Fruit fly (Drosophila melanogaster) whole organism, embryonic: ENCODE results near the gene CG15209.

ENCODE experiments used
- BEAF-32 ChIP-seq: fragments of 200-800 bp; sonication (Bioruptor generic); optimal IDR thresholded peaks from 3 replicates; lab custom pipeline; 2017; ENCODE audit warnings: missing biosample characterization, missing genetic modification characterization, mild to moderate bottlenecking, moderate library complexity, missing genetic modification reagents
- CG10979 ChIP-seq: fragments of 200-800 bp; sonication (Bioruptor generic); optimal IDR thresholded peaks from 2 replicates; lab custom pipeline; 2018; ENCODE audit warnings: missing biosample characterization, mild to moderate bottlenecking, missing genetic modification characterization, moderate library complexity
- CG11093 ChIP-seq: fragments of 200-800 bp; sonication (Bioruptor generic); IDR thresholded peaks from 3 replicates; pipeline ENCODE4 v1.3.6; 2022; ENCODE audit warnings: missing biosample characterization, missing genetic modification characterization
- CG1233 ChIP-seq: fragments of 200-800 bp; sonication (Bioruptor generic); optimal IDR thresholded peaks from 4 replicates; lab custom pipeline; 2018; ENCODE audit warnings: missing biosample characterization, mild to moderate bottlenecking, missing genetic modification characterization
- CG13296 ChIP-seq: fragments of 200-800 bp; sonication (Bioruptor generic); optimal IDR thresholded peaks from 3 replicates; lab custom pipeline; 2018; ENCODE audit warnings: missing biosample characterization, mild to moderate bottlenecking, missing genetic modification characterization
- CG18476 ChIP-seq: fragments of 200-800 bp; sonication (Bioruptor generic); optimal IDR thresholded peaks from 2 replicates; lab custom pipeline; 2016; ENCODE audit warnings: missing biosample characterization, mild to moderate bottlenecking, missing genetic modification characterization
- CG2678 ChIP-seq: fragments of 200-800 bp; sonication (Bioruptor generic); optimal IDR thresholded peaks from 3 replicates; lab custom pipeline; 2019; ENCODE audit warnings: missing biosample characterization, mild to moderate bottlenecking, missing genetic modification characterization, moderate library complexity
- CG30403 ChIP-seq: fragments of 200-800 bp; sonication (Bioruptor generic); optimal IDR thresholded peaks from 3 replicates; lab custom pipeline; 2016; ENCODE audit warnings: missing biosample characterization, missing genetic modification characterization
- CG31224 ChIP-seq: fragments of 200-800 bp; sonication (Bioruptor generic); IDR thresholded peaks from 2 replicates; pipeline ENCODE4 v1.3.6; 2022; ENCODE audit warnings: missing biosample characterization, missing genetic modification characterization
- CG32532 ChIP-seq: fragments of 200-800 bp; sonication (Bioruptor generic); IDR thresholded peaks from 2 replicates; pipeline ENCODE4 v1.3.6; 2022; ENCODE audit warnings: missing biosample characterization, missing genetic modification characterization
- CG4617 ChIP-seq: fragments of 200-800 bp; sonication (Bioruptor generic); optimal IDR thresholded peaks from 3 replicates; lab custom pipeline; 2016; ENCODE audit warnings: missing biosample characterization, missing genetic modification characterization, borderline replicate concordance
- CG7987 ChIP-seq: fragments of 200-800 bp; sonication (Bioruptor generic); optimal IDR thresholded peaks from 2 replicates; lab custom pipeline; 2018; ENCODE audit warnings: missing biosample characterization, mild to moderate bottlenecking, missing genetic modification characterization, moderate library complexity
- CG8359 ChIP-seq: fragments of 200-800 bp; sonication (Bioruptor generic); optimal IDR thresholded peaks from 2 replicates; lab custom pipeline; 2017; ENCODE audit warnings: missing biosample characterization, mild to moderate bottlenecking, missing genetic modification characterization, borderline replicate concordance
- CG8388 ChIP-seq: fragments of 200-800 bp; sonication (Bioruptor generic); optimal IDR thresholded peaks from 2 replicates; lab custom pipeline; 2019; ENCODE audit warnings: missing biosample characterization, mild to moderate bottlenecking, missing genetic modification characterization, moderate library complexity
- CG8924 ChIP-seq: fragments of 200-800 bp; optimal IDR thresholded peaks from 3 replicates; lab custom pipeline; 2019; ENCODE audit warnings: missing biosample characterization, mild to moderate bottlenecking, missing genetic modification characterization, moderate library complexity
- CTCF ChIP-seq: fragments of 200-800 bp; sonication (Bioruptor generic); optimal IDR thresholded peaks from 2 replicates; lab custom pipeline; 2017; ENCODE audit warnings: missing biosample characterization, mild to moderate bottlenecking, missing genetic modification characterization, moderate library complexity
- CrebB ChIP-seq: fragments of 200-800 bp; sonication (Bioruptor generic); optimal IDR thresholded peaks from 3 replicates; lab custom pipeline; 2018; ENCODE audit warnings: missing biosample characterization, mild to moderate bottlenecking, missing genetic modification characterization
- Dek ChIP-seq: fragments of 200-800 bp; sonication (Bioruptor generic); optimal IDR thresholded peaks from 3 replicates; lab custom pipeline; 2019; ENCODE audit warnings: missing biosample characterization, mild to moderate bottlenecking, missing genetic modification characterization, moderate library complexity
- Ets65A ChIP-seq: fragments of 200-800 bp; sonication (Bioruptor generic); peaks from one replicate; lab custom pipeline; 2016; ENCODE audit warnings: missing biosample characterization, missing genetic modification characterization
- Fer1 ChIP-seq: fragments of 200-800 bp; sonication (Bioruptor generic); optimal IDR thresholded peaks from 2 replicates; lab custom pipeline; 2017; ENCODE audit warnings: missing biosample characterization, mild to moderate bottlenecking, missing genetic modification characterization
- GATAe ChIP-seq: fragments of 200-800 bp; sonication (Bioruptor generic); conservative IDR thresholded peaks from 2 replicates; pipeline ENCODE4 v1.3.6; 2022; ENCODE audit warnings: missing biosample characterization, missing genetic modification characterization
- Hmx ChIP-seq: fragments of 200-800 bp; sonication (Bioruptor generic); optimal IDR thresholded peaks from 2 replicates; lab custom pipeline; 2016; ENCODE audit warnings: missing biosample characterization, missing genetic modification characterization
- Jarid2 ChIP-seq: fragments of 200-800 bp; sonication (Bioruptor generic); optimal IDR thresholded peaks from 3 replicates; lab custom pipeline; 2017; ENCODE audit warnings: mild to moderate bottlenecking, missing biosample characterization, missing genetic modification reagents, missing genetic modification characterization
- Mes4 ChIP-seq: fragments of 200-800 bp; sonication (Bioruptor generic); optimal IDR thresholded peaks from 2 replicates; lab custom pipeline; 2016; ENCODE audit warnings: missing biosample characterization, missing genetic modification characterization
- Scr ChIP-seq: fragments of 200-800 bp; sonication (Bioruptor generic); IDR thresholded peaks from 2 replicates; pipeline ENCODE4 v1.3.6; 2022; ENCODE audit warnings: missing biosample characterization, missing genetic modification characterization; ENCODE audit not compliant: partially characterized antibody
- Taf1 ChIP-seq: fragments of 200-800 bp; sonication (Bioruptor generic); IDR thresholded peaks from 2 replicates; pipeline ENCODE4 v1.3.6; 2022; ENCODE audit warnings: missing biosample characterization, missing genetic modification characterization
- Trl ChIP-seq, 3 experiments: fragments of >200 bp in 2 of 3; fragments of 200-800 bp in 1 of 3; sonication (Bioruptor generic) in 1 of 3; optimal IDR thresholded peaks; 2 replicates in 1 of 3; 3 replicates in 2 of 3; lab custom pipeline; 2016 to 2017; ENCODE audit warnings: missing biosample characterization in 1 of 3, missing genetic modification characterization in 1 of 3
- ac ChIP-seq: fragments of 200-800 bp; sonication (Bioruptor generic); optimal IDR thresholded peaks from 3 replicates; lab custom pipeline; 2017; ENCODE audit warnings: missing biosample characterization, mild to moderate bottlenecking, missing genetic modification characterization
- al ChIP-seq: fragments of 200-800 bp; sonication (Bioruptor generic); IDR thresholded peaks from 2 replicates; pipeline ENCODE4 v1.3.6; 2022; ENCODE audit warnings: missing biosample characterization, missing genetic modification characterization
- cas ChIP-seq: fragments of 200-800 bp; sonication (Bioruptor generic); IDR thresholded peaks from 2 replicates; pipeline ENCODE4 v1.3.6; 2022; ENCODE audit warnings: missing biosample characterization, missing genetic modification characterization
- chif ChIP-seq, 2 experiments: fragments of 200-800 bp; sonication (Bioruptor generic); optimal IDR thresholded peaks; 3 replicates each; lab custom pipeline; 2016; ENCODE audit warnings: missing biosample characterization in 2 of 2, missing genetic modification characterization in 2 of 2
- dmrt99B ChIP-seq: fragments of 200-800 bp; sonication (Bioruptor generic); optimal IDR thresholded peaks from 2 replicates; lab custom pipeline; 2018; ENCODE audit warnings: missing biosample characterization, mild to moderate bottlenecking, missing genetic modification characterization, moderate library complexity
- ewg ChIP-seq: fragments of 200-800 bp; sonication (Bioruptor generic); optimal IDR thresholded peaks from 3 replicates; lab custom pipeline; 2017; ENCODE audit warnings: mild to moderate bottlenecking, missing biosample characterization, missing genetic modification reagents, missing genetic modification characterization
- gro ChIP-seq: fragments of 200-800 bp; sonication (Bioruptor generic); optimal IDR thresholded peaks from 2 replicates; lab custom pipeline; 2016; ENCODE audit warnings: missing biosample characterization, missing genetic modification characterization
- gsb ChIP-seq: fragments of 200-800 bp; sonication (Bioruptor generic); IDR thresholded peaks from 2 replicates; pipeline ENCODE4 v1.3.6; 2022; ENCODE audit warnings: missing biosample characterization, missing genetic modification characterization
- jigr1 ChIP-seq: fragments of 200-800 bp; sonication (Bioruptor generic); IDR thresholded peaks from 3 replicates; pipeline ENCODE4 v1.3.6; 2022; ENCODE audit warnings: missing biosample characterization, missing genetic modification characterization
- org-1 ChIP-seq: fragments of 200-800 bp; sonication (Bioruptor generic); optimal IDR thresholded peaks from 2 replicates; lab custom pipeline; 2017; ENCODE audit warnings: missing biosample characterization, missing genetic modification characterization
- p53 ChIP-seq: fragments of 200-800 bp; sonication (Bioruptor generic); optimal IDR thresholded peaks from 2 replicates; lab custom pipeline; 2016; ENCODE audit warnings: missing biosample characterization, missing genetic modification characterization
- peb ChIP-seq: fragments of 200-800 bp; sonication (Bioruptor generic); IDR thresholded peaks from 2 replicates; pipeline ENCODE4 v1.3.6; 2022; ENCODE audit warnings: missing biosample characterization, missing genetic modification characterization
- pho ChIP-seq: fragments of 200-800 bp; sonication (Bioruptor generic); optimal IDR thresholded peaks from 2 replicates; lab custom pipeline; 2016; ENCODE audit warnings: missing biosample characterization, missing genetic modification characterization
- pita ChIP-seq: fragments of 200-800 bp; sonication (Bioruptor generic); optimal IDR thresholded peaks from 2 replicates; lab custom pipeline; 2017; ENCODE audit warnings: missing biosample characterization, mild to moderate bottlenecking, missing genetic modification characterization
- sens ChIP-seq: fragments of 200-800 bp; sonication (Bioruptor generic); peaks from one replicate; lab custom pipeline; 2016; ENCODE audit warnings: missing biosample characterization, missing genetic modification characterization
- shn ChIP-seq: fragments of 200-800 bp; sonication (Bioruptor generic); optimal IDR thresholded peaks from 3 replicates; lab custom pipeline; 2016; ENCODE audit warnings: missing biosample characterization, missing genetic modification characterization
- sim ChIP-seq: fragments of 200-800 bp; sonication (Bioruptor generic); IDR thresholded peaks from 2 replicates; pipeline ENCODE4 v1.3.6; 2022; ENCODE audit warnings: missing biosample characterization, missing genetic modification characterization
- slp2 ChIP-seq: fragments of 200-800 bp; sonication (Bioruptor generic); optimal IDR thresholded peaks from 2 replicates; lab custom pipeline; 2016; ENCODE audit warnings: missing biosample characterization, missing genetic modification characterization
- sqz ChIP-seq: fragments of 200-800 bp; sonication (Bioruptor generic); optimal IDR thresholded peaks from 3 replicates; lab custom pipeline; 2018; ENCODE audit warnings: missing biosample characterization, mild to moderate bottlenecking, missing genetic modification characterization
- stwl ChIP-seq: fragments of 200-800 bp; sonication (Bioruptor generic); optimal IDR thresholded peaks from 3 replicates; lab custom pipeline; 2018; ENCODE audit warnings: missing biosample characterization, mild to moderate bottlenecking, missing genetic modification characterization, moderate library complexity
- tna ChIP-seq: fragments of 200-800 bp; sonication (Bioruptor generic); IDR thresholded peaks from 2 replicates; pipeline ENCODE4 v1.3.6; 2022; ENCODE audit warnings: missing biosample characterization, missing genetic modification characterization; ENCODE audit not compliant: partially characterized antibody
- trh ChIP-seq: fragments of 200-800 bp; sonication (Bioruptor generic); optimal IDR thresholded peaks from 2 replicates; lab custom pipeline; 2016; ENCODE audit warnings: missing biosample characterization, missing genetic modification characterization
- wdn ChIP-seq: fragments of 200-800 bp; sonication (Bioruptor generic); IDR thresholded peaks from 2 replicates; pipeline ENCODE4 v1.3.6; 2022; ENCODE audit warnings: missing biosample characterization, missing genetic modification characterization
- wor ChIP-seq: fragments of 200-800 bp; sonication (Bioruptor generic); IDR thresholded peaks from 2 replicates; pipeline ENCODE4 v1.3.6; 2022; ENCODE audit warnings: missing biosample characterization, missing genetic modification characterization
- z ChIP-seq: fragments of 200-800 bp; sonication (Bioruptor generic); IDR thresholded peaks from 3 replicates; pipeline ENCODE4 v1.3.6; 2022; ENCODE audit warnings: missing biosample characterization, missing genetic modification characterization

Gene CG15209

dm6 chrX:10857376-10857775 lies 15.4 kb downstream of the CG15209 start, which contains the start of the genes sofe and CG2186 (continued):
- TF ChIP-seq dmrt99B (tag; lab: Kevin White, UChicago) (no peak), gsb (GFP tag; lab: Robert Waterston, UW) (no peak), Hmx (GFP tag; lab: Kevin White, UChicago) (no peak), sim (GFP tag; lab: Robert Waterston, UW) (no peak), org-1 (GFP tag; lab: Kevin White, UChicago) (no peak), CG11093 (no peak), stwl (tag; lab: Kevin White, UChicago) (peak; percentile 77), z (GFP tag; lab: Robert Waterston, UW) (no peak), BEAF-32 (GFP tag; lab: Kevin White, UChicago) (peak; percentile 91), ac (no peak), CG13296 (no peak), Trl (optimal IDR thresholded peaks at IDR 0.05; lab: Kevin White, UChicago) (no peak), Trl (GFP tag; optimal IDR thresholded peaks at IDR 0.05; lab: Kevin White, UChicago) (peak; percentile 60), cas (0 out of 2 replicates have a peak, but pooled peaks have one; percentile 31), pho (GFP tag; lab: Kevin White, UChicago) (peak; percentile 44), CG32532 (GFP tag; lab: Robert Waterston, UW) (peak; percentile 56), jigr1 (GFP tag; lab: Robert Waterston, UW) (no peak), CG30403 (GFP tag; lab: Kevin White, UChicago) (peak; percentile 80), p53 (GFP tag; lab: Kevin White, UChicago) (no peak), CG7987 (GFP tag; lab: Kevin White, UChicago) (no peak), shn (peak; percentile 42), GATAe (GFP tag; lab: Robert Waterston, UW) (no peak), tna (GFP tag; lab: Robert Waterston, UW) (peak; percentile 70), pita (GFP tag; lab: Kevin White, UChicago) (no peak), Taf1 (no peak), CG8388 (GFP tag; lab: Kevin White, UChicago) (peak; percentile 29), CG4617 (peak; percentile 27), Jarid2 (GFP tag; lab: Kevin White, UChicago) (no peak), al (GFP tag; lab: Robert Waterston, UW) (no peak), slp2 (peak; percentile 37), CG2678 (tag; lab: Kevin White, UChicago) (no peak), chif (GFP tag; optimal IDR thresholded peaks at IDR 0.05; lab: Kevin White, UChicago) (peak in 1 of 2 experiments; percentile 36), Fer1 (GFP tag; lab: Kevin White, UChicago) (peak; percentile 10), sqz (GFP tag; lab: Kevin White, UChicago) (no peak), CG8359 (GFP tag; lab: Kevin White, UChicago) (no peak), wdn (no peak), CG31224 (GFP tag; lab: Robert Waterston, UW) (no peak; the same call in 1 of the 2 replicates), Mes4 (GFP tag; lab: Kevin White, UChicago) (peak; percentile 47), CG1233 (GFP tag; lab: Kevin White, UChicago) (no peak), CG8924 (tag; lab: Kevin White, UChicago) (peak; percentile 33), peb (GFP tag; lab: Robert Waterston, UW) (no peak), CrebB (peak; percentile 39), gro (GFP tag; lab: Kevin White, UChicago) (peak; percentile 46), sens (GFP tag; lab: Kevin White, UChicago) (peak; percentile 92), Ets65A (GFP tag; lab: Kevin White, UChicago) (peak; percentile 53), CTCF (peak; percentile 2), CG10979 (tag; lab: Kevin White, UChicago) (peak; percentile 11), ewg (peak; percentile 15), wor (GFP tag; lab: Robert Waterston, UW) (no peak), trh (GFP tag; lab: Kevin White, UChicago) (no peak), Scr (GFP tag; lab: Robert Waterston, UW) (peak; percentile 90), Dek (tag; lab: Kevin White, UChicago) (no peak), CG18476 (GFP tag; lab: Kevin White, UChicago) (peak; percentile 30)
